Fruit fly (Drosophila melanogaster): Measurements from ENCODE around the gene Ctl2.

- TF ChIP-seq foxo (GFP tag; optimal IDR thresholded peaks at IDR 0.05) = peak; percentile 32 to 89
- TF ChIP-seq Hr83 (GFP tag; optimal IDR thresholded peaks at IDR 0.05; ENCODE audit: poor library complexity, severe bottlenecking) = no peak
- TF ChIP-seq pan (optimal IDR thresholded peaks at IDR 0.05) = peak; percentile 87
- peak; percentile 86 for TF ChIP-seq rgr (GFP tag; optimal IDR thresholded peaks at IDR 0.05)
- TF ChIP-seq fru (GFP tag; optimal IDR thresholded peaks at IDR 0.05) = peak; percentile 91
- TF ChIP-seq sage (GFP tag; optimal IDR thresholded peaks at IDR 0.05) = no peak
- TF ChIP-seq Myc (optimal IDR thresholded peaks at IDR 0.05) = no peak
- TF ChIP-seq psq (GFP tag; optimal IDR thresholded peaks at IDR 0.05) = peak; percentile 73
- TF ChIP-seq tai (GFP tag; optimal IDR thresholded peaks at IDR 0.05) = no peak
- no peak for TF ChIP-seq Hr78 (GFP tag; optimal IDR thresholded peaks at IDR 0.05)
- TF ChIP-seq sv (GFP tag; optimal IDR thresholded peaks at IDR 0.05) = peak; percentile 82
- TF ChIP-seq Abd-B (GFP tag; optimal IDR thresholded peaks at IDR 0.05) = no peak
Measured at dm6 chr3R:29157418-29158398, 34.5 kb downstream of the Ctl2 start, which contains the start of gene rdog.
